Fruit fly (Drosophila melanogaster) whole organism, embryonic: ENCODE measurements around the gene Mst85C.

ENCODE experiments used
- Abd-B ChIP-seq: fragments of 200-800 bp; sonication (Bioruptor generic); optimal IDR thresholded peaks from 2 replicates; lab custom pipeline; 2018; ENCODE audit warnings: missing biosample characterization, mild to moderate bottlenecking, missing genetic modification characterization, moderate library complexity
- Adf1 ChIP-seq: fragments of 200-800 bp; sonication (Bioruptor generic); IDR thresholded peaks from 2 replicates; pipeline ENCODE4 v1.3.6; 2022; ENCODE audit warnings: missing biosample characterization, missing genetic modification characterization
- BEAF-32 ChIP-seq: fragments of 200-800 bp; sonication (Bioruptor generic); optimal IDR thresholded peaks from 3 replicates; lab custom pipeline; 2017; ENCODE audit warnings: missing biosample characterization, missing genetic modification characterization, mild to moderate bottlenecking, moderate library complexity, missing genetic modification reagents
- CG10147 ChIP-seq: fragments of 200-800 bp; sonication (Bioruptor generic); optimal IDR thresholded peaks from 2 replicates; lab custom pipeline; 2019; ENCODE audit warnings: missing biosample characterization, mild to moderate bottlenecking, missing genetic modification characterization, moderate library complexity
- CG10979 ChIP-seq: fragments of 200-800 bp; sonication (Bioruptor generic); optimal IDR thresholded peaks from 2 replicates; lab custom pipeline; 2018; ENCODE audit warnings: missing biosample characterization, mild to moderate bottlenecking, missing genetic modification characterization, moderate library complexity
- CG11723 ChIP-seq: fragments of 200-800 bp; sonication (Bioruptor generic); optimal IDR thresholded peaks from 2 replicates; lab custom pipeline; 2017; ENCODE audit warnings: missing biosample characterization, mild to moderate bottlenecking, missing genetic modification characterization
- CG12071 ChIP-seq: fragments of 200-800 bp; sonication (Bioruptor generic); optimal IDR thresholded peaks from 3 replicates; lab custom pipeline; 2018; ENCODE audit warnings: missing biosample characterization, mild to moderate bottlenecking, missing genetic modification characterization
- CG12236 ChIP-seq: fragments of 200-800 bp; sonication (Bioruptor generic); optimal IDR thresholded peaks from 2 replicates; lab custom pipeline; 2016; ENCODE audit warnings: missing biosample characterization, missing genetic modification characterization
- CG12769 ChIP-seq: fragments of 200-800 bp; sonication (Bioruptor generic); optimal IDR thresholded peaks from 2 replicates; lab custom pipeline; 2019; ENCODE audit warnings: missing biosample characterization, mild to moderate bottlenecking, missing genetic modification characterization, moderate library complexity
- CG16779 ChIP-seq: fragments of 200-800 bp; sonication (Bioruptor generic); IDR thresholded peaks from 2 replicates; pipeline ENCODE4 v1.3.6; 2022; ENCODE audit warnings: missing biosample characterization, missing genetic modification characterization
- CG17385 ChIP-seq: fragments of 200-800 bp; sonication (Bioruptor generic); optimal IDR thresholded peaks from 3 replicates; lab custom pipeline; 2018; ENCODE audit warnings: missing biosample characterization, mild to moderate bottlenecking, missing genetic modification characterization
- CG33213 ChIP-seq: fragments of 200-800 bp; sonication (Bioruptor generic); optimal IDR thresholded peaks from 3 replicates; lab custom pipeline; 2016; ENCODE audit warnings: missing biosample characterization, missing genetic modification characterization
- CG3995 ChIP-seq: fragments of 200-800 bp; sonication (Bioruptor generic); optimal IDR thresholded peaks from 3 replicates; lab custom pipeline; 2016; ENCODE audit warnings: missing biosample characterization, missing genetic modification characterization
- CG5180 ChIP-seq: fragments of 200-800 bp; sonication (Bioruptor generic); optimal IDR thresholded peaks from 3 replicates; lab custom pipeline; 2017; ENCODE audit warnings: missing biosample characterization, missing genetic modification characterization, mild to moderate bottlenecking, moderate library complexity, missing genetic modification reagents
- CG6272 ChIP-seq: fragments of 200-800 bp; sonication (Bioruptor generic); IDR thresholded peaks from 2 replicates; pipeline ENCODE4 v1.3.6; 2022; ENCODE audit warnings: missing biosample characterization, missing genetic modification characterization
- CG6689 ChIP-seq: fragments of 200-800 bp; sonication (Bioruptor generic); IDR thresholded peaks from 2 replicates; pipeline ENCODE4 v1.3.6; 2022; ENCODE audit warnings: missing biosample characterization, missing genetic modification characterization
- CG7839 ChIP-seq: fragments of 200-800 bp; sonication (Bioruptor generic); optimal IDR thresholded peaks from 3 replicates; lab custom pipeline; 2018; ENCODE audit warnings: missing biosample characterization, mild to moderate bottlenecking, missing genetic modification characterization, moderate library complexity
- CG8089 ChIP-seq: fragments of 200-800 bp; sonication (Bioruptor generic); optimal IDR thresholded peaks from 3 replicates; lab custom pipeline; 2016; ENCODE audit warnings: missing biosample characterization, missing genetic modification characterization
- CG9609 ChIP-seq: fragments of 200-800 bp; sonication (Bioruptor generic); optimal IDR thresholded peaks from 3 replicates; lab custom pipeline; 2016; ENCODE audit warnings: missing biosample characterization, missing genetic modification characterization
- CG9817 ChIP-seq: fragments of 200-800 bp; sonication (Bioruptor generic); optimal IDR thresholded peaks from 2 replicates; lab custom pipeline; 2018; ENCODE audit warnings: missing biosample characterization, mild to moderate bottlenecking, missing genetic modification characterization, moderate library complexity
- CHES-1-like ChIP-seq: fragments of 200-800 bp; sonication (Bioruptor generic); optimal IDR thresholded peaks from 2 replicates; lab custom pipeline; 2016; ENCODE audit warnings: missing biosample characterization, missing genetic modification characterization
- Dp ChIP-seq: fragments of 200-800 bp; sonication (Bioruptor generic); optimal IDR thresholded peaks from 2 replicates; lab custom pipeline; 2018; ENCODE audit warnings: missing biosample characterization, mild to moderate bottlenecking, missing genetic modification characterization, moderate library complexity
- Drgx ChIP-seq: fragments of 200-800 bp; sonication (Bioruptor generic); IDR thresholded peaks from 2 replicates; pipeline ENCODE4 v1.3.6; 2022; ENCODE audit warnings: missing biosample characterization, missing genetic modification characterization
- Ets65A ChIP-seq: fragments of 200-800 bp; sonication (Bioruptor generic); peaks from one replicate; lab custom pipeline; 2016; ENCODE audit warnings: missing biosample characterization, missing genetic modification characterization
- Ets97D ChIP-seq: fragments of 200-800 bp; sonication (Bioruptor generic); optimal IDR thresholded peaks from 3 replicates; lab custom pipeline; 2016; ENCODE audit warnings: missing biosample characterization, missing genetic modification characterization
- Fer1 ChIP-seq: fragments of 200-800 bp; sonication (Bioruptor generic); optimal IDR thresholded peaks from 2 replicates; lab custom pipeline; 2017; ENCODE audit warnings: missing biosample characterization, mild to moderate bottlenecking, missing genetic modification characterization
- Fer2 ChIP-seq: fragments of 200-800 bp; sonication (Bioruptor generic); optimal IDR thresholded peaks from 2 replicates; lab custom pipeline; 2018; ENCODE audit warnings: missing biosample characterization, mild to moderate bottlenecking, missing genetic modification characterization, moderate library complexity
- Hr51 ChIP-seq, 2 experiments: fragments of 200-800 bp; sonication (Bioruptor generic); optimal IDR thresholded peaks; 2 replicates in 1 of 2; 3 replicates in 1 of 2; lab custom pipeline; 2016 to 2018; ENCODE audit warnings: missing biosample characterization in 2 of 2, missing genetic modification characterization in 2 of 2, mild to moderate bottlenecking in 1 of 2, moderate library complexity in 1 of 2
- Nf-YA ChIP-seq: fragments of 200-800 bp; sonication (Bioruptor generic); IDR thresholded peaks from 2 replicates; pipeline ENCODE4 v1.3.6; 2022; ENCODE audit warnings: missing biosample characterization, missing genetic modification characterization
- Nf-YB ChIP-seq: fragments of 200-800 bp; sonication (Bioruptor generic); optimal IDR thresholded peaks from 3 replicates; lab custom pipeline; 2019; ENCODE audit warnings: missing biosample characterization, mild to moderate bottlenecking, missing genetic modification characterization, moderate library complexity
- NfI ChIP-seq: fragments of 200-800 bp; sonication (Bioruptor generic); optimal IDR thresholded peaks from 3 replicates; lab custom pipeline; 2018; ENCODE audit warnings: missing biosample characterization, mild to moderate bottlenecking, missing genetic modification characterization, moderate library complexity
- Sin3A ChIP-seq: fragments of >200 bp; optimal IDR thresholded peaks from 2 replicates; lab custom pipeline; 2018
- Spps ChIP-seq: fragments of 200-800 bp; sonication (Bioruptor generic); optimal IDR thresholded peaks from 2 replicates; lab custom pipeline; 2018; ENCODE audit warnings: missing biosample characterization, mild to moderate bottlenecking, missing genetic modification characterization
- YL-1 ChIP-seq: fragments of 200-800 bp; sonication (Bioruptor generic); optimal IDR thresholded peaks from 3 replicates; lab custom pipeline; 2017; ENCODE audit warnings: missing biosample characterization, mild to moderate bottlenecking, missing genetic modification characterization
- br ChIP-seq: fragments of >200 bp; optimal IDR thresholded peaks from 2 replicates; lab custom pipeline; 2017
- crp ChIP-seq, 2 experiments: fragments of 200-800 bp; sonication (Bioruptor generic); optimal IDR thresholded peaks; 2 replicates in 1 of 2; 3 replicates in 1 of 2; lab custom pipeline; 2017; ENCODE audit warnings: missing biosample characterization in 2 of 2, missing genetic modification characterization in 2 of 2, mild to moderate bottlenecking in 1 of 2, moderate library complexity in 1 of 2
- eyg ChIP-seq: fragments of 200-800 bp; sonication (Bioruptor generic); optimal IDR thresholded peaks from 3 replicates; lab custom pipeline; 2016; ENCODE audit warnings: missing biosample characterization, missing genetic modification characterization
- fd3F ChIP-seq: fragments of 200-800 bp; sonication (Bioruptor generic); optimal IDR thresholded peaks from 2 replicates; lab custom pipeline; 2018; ENCODE audit warnings: missing biosample characterization, mild to moderate bottlenecking, missing genetic modification characterization, moderate library complexity
- gt ChIP-seq: fragments of 200-800 bp; sonication (Bioruptor generic); IDR thresholded peaks from 2 replicates; pipeline ENCODE4 v1.3.6; 2022; ENCODE audit warnings: missing biosample characterization, missing genetic modification characterization
- nerfin-1 ChIP-seq: fragments of 200-800 bp; sonication (Bioruptor generic); optimal IDR thresholded peaks from 3 replicates; lab custom pipeline; 2019; ENCODE audit warnings: missing biosample characterization, mild to moderate bottlenecking, missing genetic modification characterization, moderate library complexity
- odd ChIP-seq: fragments of 200-800 bp; sonication (Bioruptor generic); optimal IDR thresholded peaks from 2 replicates; lab custom pipeline; 2017; ENCODE audit warnings: missing biosample characterization, mild to moderate bottlenecking, missing genetic modification characterization
- phol ChIP-seq: fragments of 200-800 bp; sonication (Bioruptor generic); optimal IDR thresholded peaks from 3 replicates; lab custom pipeline; 2018; ENCODE audit warnings: missing biosample characterization, mild to moderate bottlenecking, missing genetic modification characterization, moderate library complexity
- pnt ChIP-seq: fragments of 200-800 bp; sonication (Bioruptor generic); optimal IDR thresholded peaks from 3 replicates; lab custom pipeline; 2016; ENCODE audit warnings: missing biosample characterization, missing genetic modification characterization
- so ChIP-seq: fragments of 200-800 bp; sonication (Bioruptor generic); IDR thresholded peaks from 3 replicates; pipeline ENCODE4 v1.3.6; 2022; ENCODE audit warnings: missing biosample characterization, missing genetic modification characterization
- stc ChIP-seq: fragments of 200-800 bp; sonication (Bioruptor generic); IDR thresholded peaks from 2 replicates; pipeline ENCODE4 v1.3.6; 2022; ENCODE audit warnings: missing biosample characterization, missing genetic modification characterization
- sug ChIP-seq: fragments of 200-800 bp; optimal IDR thresholded peaks from 2 replicates; lab custom pipeline; 2019; ENCODE audit warnings: missing biosample characterization, mild to moderate bottlenecking, missing genetic modification characterization, moderate library complexity
- wdn ChIP-seq: fragments of 200-800 bp; sonication (Bioruptor generic); IDR thresholded peaks from 2 replicates; pipeline ENCODE4 v1.3.6; 2022; ENCODE audit warnings: missing biosample characterization, missing genetic modification characterization
- wor ChIP-seq: fragments of 200-800 bp; sonication (Bioruptor generic); IDR thresholded peaks from 2 replicates; pipeline ENCODE4 v1.3.6; 2022; ENCODE audit warnings: missing biosample characterization, missing genetic modification characterization
- zf30C ChIP-seq: fragments of 200-800 bp; sonication (Bioruptor generic); optimal IDR thresholded peaks from 3 replicates; lab custom pipeline; 2018; ENCODE audit warnings: missing biosample characterization, mild to moderate bottlenecking, missing genetic modification characterization

The Mst85C gene

dm6 chr3R:9047561-9048465, 632 bp upstream of the Mst85C start, which contains the start of gene Rel (continued):
- TF ChIP-seq eyg (GFP tag; lab: Kevin White, UChicago) (peak; percentile 13), CG9817 (tag; lab: Kevin White, UChicago) (peak; percentile 51), CG12769 (tag; lab: Kevin White, UChicago) (peak; percentile 99), CG12071 (GFP tag; lab: Kevin White, UChicago) (peak; percentile 59), CG10147 (peak; percentile 74), Spps (tag; lab: Kevin White, UChicago) (peak; percentile 32), Fer1 (GFP tag; lab: Kevin White, UChicago) (peak; percentile 41), pnt (GFP tag; lab: Kevin White, UChicago) (no peak), Sin3A (lab: Kevin White, UChicago) (no peak), sug (tag; lab: Kevin White, UChicago) (peak; percentile 78), NfI (GFP tag; lab: Kevin White, UChicago) (peak; percentile 46), CG33213 (GFP tag; lab: Kevin White, UChicago) (peak; percentile 15), YL-1 (GFP tag; lab: Kevin White, UChicago) (peak; percentile 12), CG6689 (no peak), gt (GFP tag; lab: Robert Waterston, UW) (no peak), zf30C (GFP tag; lab: Kevin White, UChicago) (no peak), br (no peak), CHES-1-like (GFP tag; lab: Kevin White, UChicago) (peak; percentile 41), CG10979 (tag; lab: Kevin White, UChicago) (peak; percentile 74), CG6272 (GFP tag; lab: Robert Waterston, UW) (0 out of 2 replicates have a peak, but pooled peaks have one; percentile 44), CG3995 (GFP tag; lab: Kevin White, UChicago) (peak; percentile 54), Dp (GFP tag; lab: Kevin White, UChicago) (peak; percentile 88), CG12236 (GFP tag; lab: Kevin White, UChicago) (no peak), CG5180 (GFP tag; lab: Kevin White, UChicago) (no peak), Nf-YA (no peak), CG8089 (GFP tag; lab: Kevin White, UChicago) (peak; percentile 13), Fer2 (peak; percentile 37), so (no peak), CG7839 (tag; lab: Kevin White, UChicago) (peak; percentile 82), Drgx (no peak), CG17385 (GFP tag; lab: Kevin White, UChicago) (peak; percentile 57), Ets97D (peak; percentile 14), phol (tag; lab: Kevin White, UChicago) (peak; percentile 83), crp (GFP tag; optimal IDR thresholded peaks at IDR 0.05; lab: Kevin White, UChicago) (peak; percentile 32 to 89), wor (GFP tag; lab: Robert Waterston, UW) (no peak), nerfin-1 (peak; percentile 55), Adf1 (GFP tag; lab: Robert Waterston, UW) (no peak), Hr51 (GFP tag; optimal IDR thresholded peaks at IDR 0.05; lab: Kevin White, UChicago) (peak; percentile 30 to 79), Abd-B (peak; percentile 58), stc (GFP tag; lab: Robert Waterston, UW) (no peak), wdn (GFP tag; lab: Robert Waterston, UW) (no peak), Nf-YB (peak; percentile 59), CG16779 (GFP tag; lab: Robert Waterston, UW) (no peak), odd (peak; percentile 12), BEAF-32 (peak; percentile 72), CG11723 (GFP tag; lab: Kevin White, UChicago) (peak; percentile 27), Ets65A (GFP tag; lab: Kevin White, UChicago) (peak; percentile 83), CG9609 (GFP tag; lab: Kevin White, UChicago) (no peak), fd3F (peak; percentile 56)
